Worm (Caenorhabditis elegans) whole organism, early embryonic: ENCODE results near the gene F46F5.1.

Experiments
- B0310.2 ChIP-seq: sonication (generic microtip); optimal IDR thresholded peaks from 2 replicates; lab custom pipeline; 2016; ENCODE audit warnings: mild to moderate bottlenecking, missing genetic modification characterization, missing compliant biosample characterization
- F13C5.2 ChIP-seq: sonication (generic microtip); optimal IDR thresholded peaks from 2 replicates; lab custom pipeline; 2017; ENCODE audit warnings: mild to moderate bottlenecking, missing genetic modification characterization, inconsistent platforms, missing compliant biosample characterization
- aly-1 ChIP-seq: sonication (generic microtip); optimal IDR thresholded peaks from 2 replicates; lab custom pipeline; 2016; ENCODE audit warnings: missing genetic modification characterization, missing compliant biosample characterization
- ama-1 ChIP-seq: fragments of 150-350 bp; optimal IDR thresholded peaks from 2 replicates; lab custom pipeline; 2014
- ceh-13 ChIP-seq: fragments of 200-800 bp; sonication (Bioruptor generic); optimal IDR thresholded peaks from 2 replicates; lab custom pipeline; 2018; ENCODE audit warnings: mild to moderate bottlenecking, missing genetic modification characterization, missing compliant biosample characterization
- ceh-36 ChIP-seq: sonication (generic microtip); optimal IDR thresholded peaks from 2 replicates; lab custom pipeline; 2016; ENCODE audit warnings: missing genetic modification characterization, inconsistent platforms, missing compliant biosample characterization
- ets-7 ChIP-seq: sonication (generic microtip); optimal IDR thresholded peaks from 2 replicates; lab custom pipeline; 2016; ENCODE audit warnings: missing genotype, missing genetic modification characterization, missing compliant biosample characterization
- flt-1 ChIP-seq: fragments of 200-800 bp; sonication (Bioruptor generic); IDR thresholded peaks from 2 replicates; pipeline ENCODE4 v1.3.6; 2022; ENCODE audit warnings: missing genetic modification characterization, missing compliant biosample characterization
- hmbx-1 ChIP-seq: sonication (generic microtip); optimal IDR thresholded peaks from 2 replicates; lab custom pipeline; 2016; ENCODE audit warnings: mild to moderate bottlenecking, missing genetic modification characterization, missing compliant biosample characterization
- hmg-4 ChIP-seq: fragments of 200-800 bp; sonication (Bioruptor generic); optimal IDR thresholded peaks from 2 replicates; lab custom pipeline; 2018; ENCODE audit warnings: mild to moderate bottlenecking, missing genetic modification characterization, missing compliant biosample characterization
- hnd-1 ChIP-seq: sonication (generic microtip); optimal IDR thresholded peaks from 2 replicates; lab custom pipeline; 2016; ENCODE audit warnings: missing genetic modification characterization, missing compliant biosample characterization
- pes-1 ChIP-seq: fragments of 200-800 bp; sonication (Bioruptor generic); IDR thresholded peaks from 2 replicates; pipeline ENCODE4 v1.3.6; 2022; ENCODE audit warnings: missing genetic modification reagents, missing genetic modification characterization, missing compliant biosample characterization
- scrt-1 ChIP-seq: fragments of 200-800 bp; sonication (Bioruptor generic); IDR thresholded peaks from 2 replicates; pipeline ENCODE4 v1.3.6; 2022; ENCODE audit warnings: missing genetic modification characterization, missing compliant biosample characterization
- sea-1 ChIP-seq: fragments of 200-800 bp; sonication (Bioruptor generic); conservative IDR thresholded peaks from 2 replicates; pipeline ENCODE4 v1.3.6; 2022; ENCODE audit warnings: missing genetic modification characterization, missing compliant biosample characterization
- tbx-11 ChIP-seq: fragments of 200-800 bp; sonication (Bioruptor generic); IDR thresholded peaks from 2 replicates; pipeline ENCODE4 v1.3.6; 2022; ENCODE audit warnings: missing genetic modification characterization, missing compliant biosample characterization
- tbx-37 ChIP-seq: fragments of 200-800 bp; sonication (Bioruptor generic); conservative IDR thresholded peaks from 2 replicates; pipeline ENCODE4 v1.3.6; 2022; ENCODE audit warnings: missing genetic modification reagents, missing genetic modification characterization, missing compliant biosample characterization
- tra-4 ChIP-seq: sonication (generic microtip); optimal IDR thresholded peaks from 2 replicates; lab custom pipeline; 2017; ENCODE audit warnings: missing genetic modification characterization, missing compliant biosample characterization

The F46F5.1 gene

DNA sequence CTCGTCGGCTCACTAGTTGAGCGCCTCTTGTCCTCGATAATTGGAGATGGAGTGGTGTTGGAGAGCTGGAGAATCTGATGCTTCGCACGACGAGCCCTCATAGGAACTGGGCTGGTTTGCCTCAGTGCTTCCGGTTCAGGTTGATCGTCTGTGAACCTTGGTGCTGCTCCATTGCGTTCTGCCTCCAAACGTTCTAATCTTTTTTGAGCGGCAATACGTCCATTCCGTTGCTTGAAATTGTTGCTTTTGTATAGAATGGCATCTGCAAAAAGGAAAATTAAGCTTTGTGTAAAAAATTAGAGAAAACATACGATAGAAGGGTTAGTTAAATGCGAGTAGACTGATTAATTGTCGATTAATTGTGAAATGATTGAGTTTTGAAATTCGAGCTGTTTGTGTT, 21.2 kb upstream of the F46F5.1 start, which contains the start of gene F46F5.5:
F46F5.5 (minus strand) TSS at position 101 of the 400 bp plus-strand sequence.
- no peak for TF ChIP-seq F13C5.2 (tag; lab: Kevin White, UChicago)
- TF ChIP-seq ceh-13 (GFP tag; lab: Kevin White, UChicago): no peak
- TF ChIP-seq ceh-36 (tag; lab: Kevin White, UChicago): no peak
- TF ChIP-seq hmbx-1 (tag; lab: Kevin White, UChicago): no peak
- TF ChIP-seq aly-1 (tag; lab: Kevin White, UChicago): no peak
- no peak for TF ChIP-seq scrt-1 (GFP tag; lab: Robert Waterston, UW)
- TF ChIP-seq tbx-11 (GFP tag; lab: Robert Waterston, UW): no peak
- TF ChIP-seq flt-1: no peak
- TF ChIP-seq ets-7 (tag; lab: Kevin White, UChicago): no peak
- TF ChIP-seq pes-1 (GFP tag; lab: Robert Waterston, UW): no peak
- TF ChIP-seq hmg-4 (GFP tag; lab: Kevin White, UChicago): no peak
- TF ChIP-seq hnd-1 (tag; lab: Kevin White, UChicago): no peak
- TF ChIP-seq B0310.2: no peak
- TF ChIP-seq ama-1: no peak
- TF ChIP-seq tbx-37 (GFP tag; lab: Robert Waterston, UW): no peak
- TF ChIP-seq tra-4: no peak
- TF ChIP-seq sea-1 (GFP tag; lab: Robert Waterston, UW): no peak

DNA sequence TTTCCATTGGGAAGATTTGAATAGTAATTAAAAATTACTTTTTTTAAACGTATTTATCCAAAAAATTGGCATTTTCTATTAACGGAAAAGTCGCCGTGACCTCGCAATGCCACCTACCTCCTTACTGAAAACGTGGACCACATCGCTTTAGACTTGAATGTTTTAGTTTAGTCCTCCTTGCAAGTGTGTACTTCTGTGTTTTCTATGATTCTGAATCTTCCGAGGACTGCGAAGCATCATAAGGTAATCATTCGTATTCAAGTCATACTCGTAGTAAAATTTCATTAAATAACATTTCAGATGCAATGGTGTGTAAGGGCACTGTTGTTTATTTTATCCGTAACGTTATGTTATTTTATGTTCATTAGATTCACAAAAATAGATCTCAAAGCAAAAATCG, 16.7 kb upstream of the F46F5.1 start, which contains the start of gene F46F5.11:
F46F5.11 (plus strand) TSS at position 301 of the 400 bp plus-strand sequence.
- TF ChIP-seq sea-1 (GFP tag; lab: Robert Waterston, UW) (no peak), ama-1 (no peak), F13C5.2 (tag; lab: Kevin White, UChicago) (no peak)

DNA sequence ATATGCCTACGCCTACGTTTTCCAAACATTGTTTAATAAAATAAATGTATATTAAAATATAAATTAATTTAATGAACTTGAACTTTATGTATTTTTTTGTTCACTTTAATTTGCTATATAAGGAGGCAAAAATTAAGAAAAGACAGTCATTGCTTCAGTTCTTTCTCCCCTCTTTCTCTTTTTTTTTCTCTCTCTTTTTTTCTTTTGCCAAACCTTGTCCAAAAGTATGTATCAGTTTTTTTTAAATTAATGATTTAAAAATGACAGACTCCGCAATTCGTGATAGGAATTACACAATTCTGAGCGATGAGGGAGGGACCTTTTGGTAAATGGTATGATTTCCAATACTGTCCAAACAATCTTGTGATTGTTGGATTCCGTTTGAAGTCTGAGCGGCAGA, 11.3 kb upstream of the F46F5.1 start, which contains the start of gene F46F5.13:
F46F5.13 (plus strand) TSS at position 301 of the 400 bp plus-strand sequence.
- TF ChIP-seq B0310.2 (no peak), hnd-1 (tag; lab: Kevin White, UChicago) (no peak), sea-1 (GFP tag; lab: Robert Waterston, UW) (no peak), flt-1 (no peak), hmg-4 (GFP tag; lab: Kevin White, UChicago) (no peak), pes-1 (GFP tag; lab: Robert Waterston, UW) (no peak), tbx-37 (GFP tag; lab: Robert Waterston, UW) (no peak), hmbx-1 (tag; lab: Kevin White, UChicago) (no peak), tra-4 (no peak), ceh-13 (GFP tag; lab: Kevin White, UChicago) (no peak), aly-1 (tag; lab: Kevin White, UChicago) (no peak), ets-7 (tag; lab: Kevin White, UChicago) (no peak), scrt-1 (GFP tag; lab: Robert Waterston, UW) (no peak), ama-1 (no peak), tbx-11 (GFP tag; lab: Robert Waterston, UW) (no peak), F13C5.2 (tag; lab: Kevin White, UChicago) (no peak)

DNA sequence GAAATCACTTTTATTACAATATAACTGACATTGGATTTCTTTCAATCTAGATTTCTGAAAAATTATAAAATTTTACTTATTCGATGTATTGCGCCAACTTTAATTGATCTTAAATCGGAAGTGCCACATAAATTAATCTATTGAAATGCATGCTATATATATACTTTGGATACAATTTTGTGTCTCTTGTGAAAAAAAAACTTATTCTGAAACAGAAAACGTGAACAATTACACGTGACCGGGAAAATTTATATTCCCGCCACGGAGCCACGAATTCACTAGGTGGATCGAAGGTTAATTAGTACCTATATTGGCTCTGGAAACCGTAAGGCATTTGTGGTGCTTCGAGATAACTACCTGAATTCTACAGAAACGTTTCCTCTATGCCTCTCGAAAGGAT, 8.0 kb upstream of the F46F5.1 start, which contains the start of gene F46F5.14:
F46F5.14 (plus strand) TSS at position 301 of the 400 bp plus-strand sequence.
- TF ChIP-seq tbx-11 (GFP tag; lab: Robert Waterston, UW): no peak
- no peak for TF ChIP-seq ama-1
- no peak for TF ChIP-seq aly-1 (tag; lab: Kevin White, UChicago)
- no peak for TF ChIP-seq pes-1 (GFP tag; lab: Robert Waterston, UW)
- no peak for TF ChIP-seq F13C5.2 (tag; lab: Kevin White, UChicago)
- no peak for TF ChIP-seq hmbx-1 (tag; lab: Kevin White, UChicago)
- no peak for TF ChIP-seq ets-7 (tag; lab: Kevin White, UChicago)
- TF ChIP-seq tbx-37 (GFP tag; lab: Robert Waterston, UW): no peak
- no peak for TF ChIP-seq B0310.2
- TF ChIP-seq tra-4: no peak
- TF ChIP-seq sea-1 (GFP tag; lab: Robert Waterston, UW): no peak
- no peak for TF ChIP-seq ceh-13 (GFP tag; lab: Kevin White, UChicago)
- no peak for TF ChIP-seq hnd-1 (tag; lab: Kevin White, UChicago)
- no peak for TF ChIP-seq ceh-36 (tag; lab: Kevin White, UChicago)
- no peak for TF ChIP-seq hmg-4 (GFP tag; lab: Kevin White, UChicago)
- TF ChIP-seq scrt-1 (GFP tag; lab: Robert Waterston, UW): no peak
- TF ChIP-seq flt-1: no peak

DNA sequence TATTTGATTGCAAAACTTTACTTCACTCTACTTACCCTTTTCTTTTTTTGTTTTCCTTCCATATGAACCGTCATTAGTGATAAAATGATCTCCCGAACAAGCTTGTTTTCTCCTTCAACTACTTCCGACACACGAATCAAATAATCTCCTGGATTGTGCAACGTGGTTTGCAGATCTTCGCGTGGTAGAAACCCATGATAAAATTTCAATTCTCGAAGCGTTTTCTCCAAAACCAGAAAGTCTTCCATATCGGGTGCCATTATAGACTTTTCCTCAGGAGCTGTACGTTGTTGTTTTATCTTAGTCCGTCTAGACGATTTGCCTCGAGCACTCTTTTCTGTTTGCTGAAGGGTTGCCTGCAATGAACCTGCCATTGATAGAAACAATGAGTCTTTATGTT, 5.7 kb upstream of the F46F5.1 start:
- TF ChIP-seq aly-1 (tag; lab: Kevin White, UChicago): no peak
- TF ChIP-seq ets-7 (tag; lab: Kevin White, UChicago): no peak
- no peak for TF ChIP-seq flt-1
- no peak for TF ChIP-seq hmg-4 (GFP tag; lab: Kevin White, UChicago)
- no peak for TF ChIP-seq ceh-13 (GFP tag; lab: Kevin White, UChicago)
- TF ChIP-seq scrt-1 (GFP tag; lab: Robert Waterston, UW): no peak
- no peak for TF ChIP-seq hmbx-1 (tag; lab: Kevin White, UChicago)
- no peak for TF ChIP-seq sea-1 (GFP tag; lab: Robert Waterston, UW)
- no peak for TF ChIP-seq tbx-37 (GFP tag; lab: Robert Waterston, UW)
- TF ChIP-seq tbx-11 (GFP tag; lab: Robert Waterston, UW): no peak

DNA sequence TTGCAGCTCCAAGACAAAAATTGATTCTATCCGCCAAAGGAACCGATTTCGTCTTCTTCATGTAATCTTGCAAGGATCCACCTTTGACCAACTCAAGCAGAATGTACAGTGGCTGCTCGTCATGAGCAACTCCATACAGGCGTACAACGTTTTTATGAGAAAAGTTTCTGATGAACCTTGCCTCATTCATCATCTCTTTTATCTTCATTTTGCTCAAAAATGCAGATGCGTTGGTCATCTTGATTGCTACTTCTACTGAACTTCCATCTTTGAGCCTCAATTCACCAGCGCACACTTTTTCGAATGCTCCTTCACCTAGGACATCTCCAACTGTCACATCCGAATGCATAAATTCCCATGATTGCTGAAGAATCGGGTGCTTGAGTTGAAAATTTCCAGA, 5.2 kb upstream of the F46F5.1 start:
- TF ChIP-seq hmbx-1 (tag; lab: Kevin White, UChicago) (no peak), ceh-36 (tag; lab: Kevin White, UChicago) (no peak), tbx-11 (GFP tag; lab: Robert Waterston, UW) (no peak), F13C5.2 (tag; lab: Kevin White, UChicago) (no peak), flt-1 (no peak), tra-4 (no peak), scrt-1 (GFP tag; lab: Robert Waterston, UW) (no peak), B0310.2 (no peak), aly-1 (tag; lab: Kevin White, UChicago) (no peak), hmg-4 (GFP tag; lab: Kevin White, UChicago) (no peak), tbx-37 (GFP tag; lab: Robert Waterston, UW) (no peak), ets-7 (tag; lab: Kevin White, UChicago) (no peak)

DNA sequence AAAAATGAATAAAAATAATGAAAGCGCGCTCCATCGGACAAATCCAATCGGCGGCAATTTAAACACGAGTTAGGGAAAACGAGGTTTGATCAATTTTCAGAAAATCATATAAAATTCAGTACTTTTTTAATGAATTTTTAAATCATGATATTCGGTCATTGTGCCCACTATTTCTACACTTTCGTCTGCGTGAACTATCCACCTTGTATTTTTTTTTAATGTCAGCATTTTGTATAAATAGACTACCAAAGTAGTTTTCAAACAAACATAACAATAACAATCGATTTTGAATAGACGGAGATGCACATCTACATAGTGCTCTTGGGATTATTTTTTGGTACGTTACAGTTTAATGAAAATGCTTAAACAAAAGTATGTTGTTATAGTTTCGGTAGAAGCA, 3.6 kb downstream of the F46F5.1 start, which contains the start of gene F46F5.15:
F46F5.15 (plus strand) TSS at position 301 of the 400 bp plus-strand sequence.
- no peak for TF ChIP-seq pes-1 (GFP tag; lab: Robert Waterston, UW)
- no peak for TF ChIP-seq tbx-11 (GFP tag; lab: Robert Waterston, UW)
- no peak for TF ChIP-seq ceh-36 (tag; lab: Kevin White, UChicago)
- no peak for TF ChIP-seq sea-1 (GFP tag; lab: Robert Waterston, UW)
- no peak for TF ChIP-seq hnd-1 (tag; lab: Kevin White, UChicago)
- no peak for TF ChIP-seq ama-1
- no peak for TF ChIP-seq aly-1 (tag; lab: Kevin White, UChicago)
- no peak for TF ChIP-seq ceh-13 (GFP tag; lab: Kevin White, UChicago)
- TF ChIP-seq tra-4: no peak
- TF ChIP-seq F13C5.2 (tag; lab: Kevin White, UChicago): no peak
- no peak for TF ChIP-seq tbx-37 (GFP tag; lab: Robert Waterston, UW)
- no peak for TF ChIP-seq hmg-4 (GFP tag; lab: Kevin White, UChicago)
- no peak for TF ChIP-seq flt-1
- TF ChIP-seq ets-7 (tag; lab: Kevin White, UChicago): no peak
